Worm (Caenorhabditis elegans): ENCODE measurements around the gene catp-3.

catp-3 gene

ce11 chrV:8027429-8028142, 48.2 kb upstream of the catp-3 start (continued):
- TF ChIP-seq Y48G9A.11 (GFP tag; IDR thresholded peaks at IDR 0.05) (no peak), ceh-32 (tag; optimal IDR thresholded peaks at IDR 0.05; ENCODE audit: poor library complexity) (no peak), mdt-29 (GFP tag; IDR thresholded peaks at IDR 0.05) (no peak), daf-19 (GFP tag; conservative IDR thresholded peaks at IDR 0.05) (no peak), tra-1 (GFP tag; IDR thresholded peaks at IDR 0.05) (no peak), T20F7.1 (GFP tag; optimal IDR thresholded peaks at IDR 0.05) (no peak), ceh-20 (GFP tag; IDR thresholded peaks at IDR 0.05) (no peak), zfp-3 (GFP tag; conservative IDR thresholded peaks at IDR 0.05) (no peak), aly-2 (tag; optimal IDR thresholded peaks at IDR 0.05) (no peak), duxl-1 (tag; optimal IDR thresholded peaks at IDR 0.05; ENCODE audit: poor library complexity) (no peak), pha-4 (GFP tag; IDR thresholded peaks at IDR 0.05) (no peak), pha-4 (tag; optimal IDR thresholded peaks at IDR 0.05) (no peak), daf-16 (GFP tag; optimal IDR thresholded peaks at IDR 0.05) (no peak), daf-16 (tag; optimal IDR thresholded peaks at IDR 0.05) (peak; percentile 73), zip-2 (tag; optimal IDR thresholded peaks at IDR 0.05) (no peak), set-16 (GFP tag; IDR thresholded peaks at IDR 0.05) (no peak), tag-97 (GFP tag; IDR thresholded peaks at IDR 0.05) (no peak), skn-1 (tag; optimal IDR thresholded peaks at IDR 0.05) (no peak), nhr-28 (tag; optimal IDR thresholded peaks at IDR 0.05) (peak; percentile 60), nhr-42 (GFP tag; IDR thresholded peaks at IDR 0.05) (no peak), saeg-2 (GFP tag; IDR thresholded peaks at IDR 0.05) (no peak), F49E8.2 (tag; optimal IDR thresholded peaks at IDR 0.05; ENCODE audit: borderline replicate concordance) (no peak), F26F4.8 (GFP tag; conservative IDR thresholded peaks at IDR 0.05) (no peak), daf-12 (tag; optimal IDR thresholded peaks at IDR 0.05) (no peak), aha-1 (tag) (no peak), rbr-2 (tag; optimal IDR thresholded peaks at IDR 0.05) (no peak), zag-1 (tag; optimal IDR thresholded peaks at IDR 0.05) (no peak), ZK546.5 (tag; optimal IDR thresholded peaks at IDR 0.05) (no peak), Y75B8A.6 (GFP tag; IDR thresholded peaks at IDR 0.05) (0 out of 2 replicates have a peak, but pooled peaks have one; percentile 26), cey-2 (tag; optimal IDR thresholded peaks at IDR 0.05; ENCODE audit: borderline replicate concordance, insufficient read depth) (no peak), F44E2.7 (GFP tag; IDR thresholded peaks at IDR 0.05) (no peak)

ce11 chrV:8028825-8029489, 46.9 kb upstream of the catp-3 start, which contains the start of gene oma-2:
oma-2 (plus strand) TSS chrV:8029439.
- TF ChIP-seq attf-4 (tag; optimal IDR thresholded peaks at IDR 0.05): no peak
- TF ChIP-seq daf-12 (tag; optimal IDR thresholded peaks at IDR 0.05): no peak
- TF ChIP-seq unc-130 (GFP tag; optimal IDR thresholded peaks at IDR 0.05): peak; percentile 33
- TF ChIP-seq lin-13 (GFP tag; optimal IDR thresholded peaks at IDR 0.05): peak; percentile 33
- TF ChIP-seq lin-38 (GFP tag; IDR thresholded peaks at IDR 0.05): peak; percentile 34
- peak; percentile 35 for TF ChIP-seq F49E8.2 (tag; optimal IDR thresholded peaks at IDR 0.05; ENCODE audit: borderline replicate concordance)
- peak in 1 of 2 experiments; percentile 25 for TF ChIP-seq lsy-2 (tag; optimal IDR thresholded peaks at IDR 0.05)

- TF ChIP-seq egl-27 (tag; optimal IDR thresholded peaks at IDR 0.05) (no peak), snpc-1.2 (GFP tag; IDR thresholded peaks at IDR 0.05) (0 out of 2 replicates have a peak, but pooled peaks have one; percentile 31), lin-38 (GFP tag; IDR thresholded peaks at IDR 0.05) (peak; percentile 93), ceh-32 (tag; optimal IDR thresholded peaks at IDR 0.05; ENCODE audit: poor library complexity) (no peak), fkh-10 (GFP tag; optimal IDR thresholded peaks at IDR 0.05) (peak; percentile 7), dve-1 (tag; optimal IDR thresholded peaks at IDR 0.05; ENCODE audit: insufficient read depth) (no peak), lsy-2 (tag; optimal IDR thresholded peaks at IDR 0.05) (peak in 1 of 2 experiments; percentile 71), T20F7.1 (GFP tag; optimal IDR thresholded peaks at IDR 0.05) (peak; percentile 46), F49E8.2 (tag; optimal IDR thresholded peaks at IDR 0.05; ENCODE audit: borderline replicate concordance) (peak; percentile 7), mep-1 (tag; optimal IDR thresholded peaks at IDR 0.05) (peak; percentile 17), nhr-28 (tag; optimal IDR thresholded peaks at IDR 0.05) (peak; percentile 38), nhr-11 (tag; optimal IDR thresholded peaks at IDR 0.05) (no peak), aly-2 (tag; optimal IDR thresholded peaks at IDR 0.05) (no peak), hmg-1.1 (GFP tag; IDR thresholded peaks at IDR 0.05) (no peak), aha-1 (tag) (peak; percentile 11), sdz-12 (GFP tag; optimal IDR thresholded peaks at IDR 0.05) (no peak), duxl-1 (tag; optimal IDR thresholded peaks at IDR 0.05; ENCODE audit: poor library complexity) (peak; percentile 19), ceh-28 (tag; optimal IDR thresholded peaks at IDR 0.05) (no peak), ama-1 (optimal IDR thresholded peaks at IDR 0.05) (peak; percentile 33)
Observed at ce11 chrV:8031121-8031520, 44.7 kb upstream of the catp-3 start, which contains the start of gene vars-1. vars-1 (plus strand) TSS chrV:8031411.
